Worm (Caenorhabditis elegans): ENCODE measurements around the gene odr-2.

DNA sequence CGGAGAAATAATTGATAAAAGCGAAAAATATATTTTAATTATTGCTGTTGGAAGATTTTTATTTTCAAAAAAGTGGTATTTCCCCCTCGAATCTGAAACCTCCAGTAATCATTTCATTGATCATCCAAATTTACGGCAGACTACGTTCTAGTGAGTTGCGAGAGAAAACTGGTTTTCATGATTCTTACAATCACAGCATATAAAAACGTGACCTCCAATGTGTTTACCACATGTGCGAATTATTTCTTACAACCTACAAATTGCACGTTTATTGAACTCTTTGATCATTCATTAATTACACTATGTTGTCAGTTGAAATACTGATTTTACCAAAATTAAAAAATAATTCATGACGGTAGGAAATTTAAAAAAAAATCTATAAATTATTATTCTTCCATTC lies 14.1 kb upstream of the odr-2 start:
- no peak for TF ChIP-seq ama-1 (optimal IDR thresholded peaks at IDR 0.05)
- no peak for TF ChIP-seq hmg-4 (GFP tag; optimal IDR thresholded peaks at IDR 0.05)
- no peak for TF ChIP-seq B0310.2 (tag; optimal IDR thresholded peaks at IDR 0.05)
- no peak for TF ChIP-seq tbx-37 (GFP tag; conservative IDR thresholded peaks at IDR 0.05)
- no peak for TF ChIP-seq tra-4 (tag; optimal IDR thresholded peaks at IDR 0.05)
- TF ChIP-seq hmbx-1 (tag; optimal IDR thresholded peaks at IDR 0.05) = no peak
- no peak for TF ChIP-seq sea-1 (GFP tag; conservative IDR thresholded peaks at IDR 0.05)
- TF ChIP-seq tbx-11 (GFP tag; IDR thresholded peaks at IDR 0.05) = no peak
- no peak for TF ChIP-seq ceh-13 (GFP tag; optimal IDR thresholded peaks at IDR 0.05)
- no peak for TF ChIP-seq scrt-1 (GFP tag; IDR thresholded peaks at IDR 0.05)
- no peak for TF ChIP-seq flt-1 (GFP tag; IDR thresholded peaks at IDR 0.05)
- TF ChIP-seq F13C5.2 (tag; optimal IDR thresholded peaks at IDR 0.05) = no peak
- no peak for TF ChIP-seq aly-1 (tag; optimal IDR thresholded peaks at IDR 0.05)
- TF ChIP-seq ets-7 (tag; optimal IDR thresholded peaks at IDR 0.05) = no peak

All from whole organism, early embryonic.